Fruit fly (Drosophila melanogaster) whole organism, embryonic: Measurements from ENCODE around the gene CG15878.

Source experiments
- B-H1 ChIP-seq: fragments of 200-800 bp; sonication (Bioruptor generic); IDR thresholded peaks from 3 replicates; pipeline ENCODE4 v1.3.6; 2022; ENCODE audit warnings: missing biosample characterization, missing genetic modification characterization
- Bdp1 ChIP-seq: fragments of 200-800 bp; sonication (Bioruptor generic); optimal IDR thresholded peaks from 3 replicates; lab custom pipeline; 2016; ENCODE audit warnings: missing biosample characterization, missing genetic modification characterization
- Bteb2 ChIP-seq: fragments of 200-800 bp; sonication (Bioruptor generic); optimal IDR thresholded peaks from 2 replicates; lab custom pipeline; 2016; ENCODE audit warnings: missing biosample characterization, missing genetic modification characterization
- CG10431 ChIP-seq: fragments of 200-800 bp; sonication (Bioruptor generic); optimal IDR thresholded peaks from 3 replicates; lab custom pipeline; 2018; ENCODE audit warnings: missing biosample characterization, mild to moderate bottlenecking, missing genetic modification characterization
- CG12104 ChIP-seq: fragments of 200-800 bp; sonication (Bioruptor generic); optimal IDR thresholded peaks from 3 replicates; lab custom pipeline; 2016; ENCODE audit warnings: missing biosample characterization, missing genetic modification characterization
- CG12299 ChIP-seq: fragments of 200-800 bp; sonication (Bioruptor generic); optimal IDR thresholded peaks from 2 replicates; lab custom pipeline; 2018; ENCODE audit warnings: missing biosample characterization, mild to moderate bottlenecking, missing genetic modification characterization
- CG15269 ChIP-seq: fragments of 200-800 bp; sonication (Bioruptor generic); optimal IDR thresholded peaks from 2 replicates; lab custom pipeline; 2018; ENCODE audit warnings: missing biosample characterization, mild to moderate bottlenecking, missing genetic modification characterization, moderate library complexity
- CG18599 ChIP-seq: fragments of 200-800 bp; sonication (Bioruptor generic); optimal IDR thresholded peaks from 3 replicates; lab custom pipeline; 2017; ENCODE audit warnings: missing biosample characterization, missing genetic modification characterization, mild to moderate bottlenecking, moderate library complexity, missing genetic modification reagents
- CG2116 ChIP-seq: fragments of 200-800 bp; sonication (Bioruptor generic); optimal IDR thresholded peaks from 3 replicates; lab custom pipeline; 2018; ENCODE audit warnings: missing biosample characterization, mild to moderate bottlenecking, missing genetic modification characterization
- CG2678 ChIP-seq: fragments of 200-800 bp; sonication (Bioruptor generic); optimal IDR thresholded peaks from 3 replicates; lab custom pipeline; 2019; ENCODE audit warnings: missing biosample characterization, mild to moderate bottlenecking, missing genetic modification characterization, moderate library complexity
- CG2875 ChIP-seq: fragments of 200-800 bp; sonication (Bioruptor generic); optimal IDR thresholded peaks from 2 replicates; lab custom pipeline; 2017; ENCODE audit warnings: missing biosample characterization, mild to moderate bottlenecking, missing genetic modification characterization, missing genetic modification reagents
- CG30431 ChIP-seq: fragments of 200-800 bp; sonication (Bioruptor generic); optimal IDR thresholded peaks from 2 replicates; lab custom pipeline; 2017; ENCODE audit warnings: missing biosample characterization, missing genetic modification characterization
- CG3163 ChIP-seq: fragments of 200-800 bp; sonication (Bioruptor generic); optimal IDR thresholded peaks from 3 replicates; lab custom pipeline; 2016; ENCODE audit warnings: missing biosample characterization, missing genetic modification characterization
- CG33557 ChIP-seq: fragments of 200-800 bp; sonication (Bioruptor generic); optimal IDR thresholded peaks from 2 replicates; lab custom pipeline; 2019; ENCODE audit warnings: missing biosample characterization, mild to moderate bottlenecking, missing genetic modification characterization, moderate library complexity
- CG34376 ChIP-seq: fragments of 200-800 bp; sonication (Bioruptor generic); optimal IDR thresholded peaks from 2 replicates; lab custom pipeline; 2018; ENCODE audit warnings: missing biosample characterization, mild to moderate bottlenecking, missing genetic modification characterization
- CG4328 ChIP-seq: fragments of 200-800 bp; sonication (Bioruptor generic); optimal IDR thresholded peaks from 3 replicates; lab custom pipeline; 2017; ENCODE audit warnings: missing biosample characterization, missing genetic modification reagents, missing genetic modification characterization
- CG5953 ChIP-seq: fragments of 200-800 bp; sonication (Bioruptor generic); IDR thresholded peaks from 2 replicates; pipeline ENCODE4 v1.3.6; 2022; ENCODE audit warnings: missing biosample characterization, missing genetic modification characterization
- CG6689 ChIP-seq: fragments of 200-800 bp; sonication (Bioruptor generic); IDR thresholded peaks from 2 replicates; pipeline ENCODE4 v1.3.6; 2022; ENCODE audit warnings: missing biosample characterization, missing genetic modification characterization
- CG7786 ChIP-seq: fragments of 200-800 bp; sonication (Bioruptor generic); optimal IDR thresholded peaks from 2 replicates; lab custom pipeline; 2016; ENCODE audit warnings: missing biosample characterization, missing genetic modification characterization
- CoRest ChIP-seq: fragments of 200-800 bp; sonication (Bioruptor generic); optimal IDR thresholded peaks from 3 replicates; lab custom pipeline; 2018; ENCODE audit warnings: missing biosample characterization, mild to moderate bottlenecking, missing genetic modification characterization, moderate library complexity
- Dbx ChIP-seq: fragments of 200-800 bp; sonication (Bioruptor generic); IDR thresholded peaks from 3 replicates; pipeline ENCODE4 v1.3.6; 2022; ENCODE audit warnings: missing biosample characterization, missing genetic modification characterization
- Dek ChIP-seq: fragments of 200-800 bp; sonication (Bioruptor generic); optimal IDR thresholded peaks from 3 replicates; lab custom pipeline; 2019; ENCODE audit warnings: missing biosample characterization, mild to moderate bottlenecking, missing genetic modification characterization, moderate library complexity
- Fer1 ChIP-seq: fragments of 200-800 bp; sonication (Bioruptor generic); optimal IDR thresholded peaks from 2 replicates; lab custom pipeline; 2017; ENCODE audit warnings: missing biosample characterization, mild to moderate bottlenecking, missing genetic modification characterization
- H15 ChIP-seq: fragments of 200-800 bp; sonication (Bioruptor generic); IDR thresholded peaks from 3 replicates; pipeline ENCODE4 v1.3.6; 2022; ENCODE audit warnings: missing biosample characterization, missing genetic modification characterization
- Lpt ChIP-seq: fragments of >200 bp; optimal IDR thresholded peaks from 2 replicates; lab custom pipeline; 2018; ENCODE audit warnings: missing biosample characterization, missing genetic modification characterization
- MTF-1 ChIP-seq: fragments of 200-800 bp; sonication (Bioruptor generic); optimal IDR thresholded peaks from 2 replicates; lab custom pipeline; 2018; ENCODE audit warnings: missing biosample characterization, mild to moderate bottlenecking, missing genetic modification characterization, borderline replicate concordance
- Max ChIP-seq: fragments of 200-800 bp; sonication (Bioruptor generic); optimal IDR thresholded peaks from 2 replicates; lab custom pipeline; 2016; ENCODE audit warnings: missing biosample characterization, mild to moderate bottlenecking, missing genetic modification characterization
- Mrtf ChIP-seq: fragments of 200-800 bp; sonication (Bioruptor generic); IDR thresholded peaks from 3 replicates; pipeline ENCODE4 v1.3.6; 2022; ENCODE audit warnings: missing biosample characterization, missing genetic modification characterization
- Nf-YA ChIP-seq: fragments of 200-800 bp; sonication (Bioruptor generic); IDR thresholded peaks from 2 replicates; pipeline ENCODE4 v1.3.6; 2022; ENCODE audit warnings: missing biosample characterization, missing genetic modification characterization
- Nf-YC ChIP-seq: fragments of 200-800 bp; optimal IDR thresholded peaks from 3 replicates; lab custom pipeline; 2019; ENCODE audit warnings: missing biosample characterization, mild to moderate bottlenecking, missing genetic modification characterization, moderate library complexity
- NfI ChIP-seq: fragments of 200-800 bp; sonication (Bioruptor generic); optimal IDR thresholded peaks from 3 replicates; lab custom pipeline; 2018; ENCODE audit warnings: missing biosample characterization, mild to moderate bottlenecking, missing genetic modification characterization, moderate library complexity
- Ptx1 ChIP-seq: fragments of 200-800 bp; sonication (Bioruptor generic); IDR thresholded peaks from 2 replicates; pipeline ENCODE4 v1.3.6; 2022; ENCODE audit warnings: missing biosample characterization, missing genetic modification characterization
- Sry-δ ChIP-seq: fragments of 200-800 bp; sonication (Bioruptor generic); optimal IDR thresholded peaks from 2 replicates; lab custom pipeline; 2016; ENCODE audit warnings: missing biosample characterization, missing genetic modification characterization
- Xrp1 ChIP-seq: fragments of 200-800 bp; sonication (Bioruptor generic); IDR thresholded peaks from 2 replicates; pipeline ENCODE4 v1.3.6; 2022; ENCODE audit warnings: missing biosample characterization, missing genetic modification characterization
- exex ChIP-seq: fragments of 200-800 bp; sonication (Bioruptor generic); optimal IDR thresholded peaks from 4 replicates; lab custom pipeline; 2018; ENCODE audit warnings: missing biosample characterization, mild to moderate bottlenecking, missing genetic modification characterization, moderate library complexity
- fd102C ChIP-seq: fragments of 200-800 bp; sonication (Bioruptor generic); optimal IDR thresholded peaks from 2 replicates; lab custom pipeline; 2018; ENCODE audit warnings: missing biosample characterization, mild to moderate bottlenecking, missing genetic modification characterization, moderate library complexity
- fd3F ChIP-seq: fragments of 200-800 bp; sonication (Bioruptor generic); optimal IDR thresholded peaks from 2 replicates; lab custom pipeline; 2018; ENCODE audit warnings: missing biosample characterization, mild to moderate bottlenecking, missing genetic modification characterization, moderate library complexity
- fd64A ChIP-seq: fragments of 200-800 bp; sonication (Bioruptor generic); optimal IDR thresholded peaks from 3 replicates; lab custom pipeline; 2018; ENCODE audit warnings: missing biosample characterization, mild to moderate bottlenecking, missing genetic modification characterization
- kay ChIP-seq: fragments of 200-800 bp; sonication (Bioruptor generic); optimal IDR thresholded peaks from 2 replicates; lab custom pipeline; 2016; ENCODE audit warnings: missing biosample characterization, missing genetic modification characterization
- nmo ChIP-seq: fragments of 200-800 bp; sonication (Bioruptor generic); optimal IDR thresholded peaks from 2 replicates; lab custom pipeline; 2018; ENCODE audit warnings: missing biosample characterization, mild to moderate bottlenecking, missing genetic modification characterization, moderate library complexity
- pita ChIP-seq: fragments of 200-800 bp; sonication (Bioruptor generic); optimal IDR thresholded peaks from 2 replicates; lab custom pipeline; 2017; ENCODE audit warnings: missing biosample characterization, mild to moderate bottlenecking, missing genetic modification characterization
- sd ChIP-seq: fragments of 200-800 bp; sonication (Bioruptor generic); optimal IDR thresholded peaks from 3 replicates; lab custom pipeline; 2018; ENCODE audit warnings: missing biosample characterization, mild to moderate bottlenecking, missing genetic modification characterization, moderate library complexity
- sisA ChIP-seq: fragments of 200-800 bp; sonication (Bioruptor generic); IDR thresholded peaks from 2 replicates; pipeline ENCODE4 v1.3.6; 2022; ENCODE audit warnings: missing biosample characterization, missing genetic modification characterization
- slp2 ChIP-seq: fragments of 200-800 bp; sonication (Bioruptor generic); optimal IDR thresholded peaks from 2 replicates; lab custom pipeline; 2016; ENCODE audit warnings: missing biosample characterization, missing genetic modification characterization
- sug ChIP-seq: fragments of 200-800 bp; optimal IDR thresholded peaks from 2 replicates; lab custom pipeline; 2019; ENCODE audit warnings: missing biosample characterization, mild to moderate bottlenecking, missing genetic modification characterization, moderate library complexity
- tup ChIP-seq: fragments of 200-800 bp; sonication (Bioruptor generic); optimal IDR thresholded peaks from 2 replicates; lab custom pipeline; 2016; ENCODE audit warnings: missing biosample characterization, mild to moderate bottlenecking, missing genetic modification characterization, moderate library complexity
- vnd ChIP-seq: fragments of 200-800 bp; sonication (Bioruptor generic); IDR thresholded peaks from 3 replicates; pipeline ENCODE4 v1.3.6; 2022; ENCODE audit warnings: missing biosample characterization, missing genetic modification characterization; ENCODE audit not compliant: partially characterized antibody
- zen ChIP-seq: fragments of 200-800 bp; sonication (Bioruptor generic); optimal IDR thresholded peaks from 3 replicates; lab custom pipeline; 2018; ENCODE audit warnings: missing biosample characterization, mild to moderate bottlenecking, missing genetic modification characterization, moderate library complexity

The CG15878 gene

DNA sequence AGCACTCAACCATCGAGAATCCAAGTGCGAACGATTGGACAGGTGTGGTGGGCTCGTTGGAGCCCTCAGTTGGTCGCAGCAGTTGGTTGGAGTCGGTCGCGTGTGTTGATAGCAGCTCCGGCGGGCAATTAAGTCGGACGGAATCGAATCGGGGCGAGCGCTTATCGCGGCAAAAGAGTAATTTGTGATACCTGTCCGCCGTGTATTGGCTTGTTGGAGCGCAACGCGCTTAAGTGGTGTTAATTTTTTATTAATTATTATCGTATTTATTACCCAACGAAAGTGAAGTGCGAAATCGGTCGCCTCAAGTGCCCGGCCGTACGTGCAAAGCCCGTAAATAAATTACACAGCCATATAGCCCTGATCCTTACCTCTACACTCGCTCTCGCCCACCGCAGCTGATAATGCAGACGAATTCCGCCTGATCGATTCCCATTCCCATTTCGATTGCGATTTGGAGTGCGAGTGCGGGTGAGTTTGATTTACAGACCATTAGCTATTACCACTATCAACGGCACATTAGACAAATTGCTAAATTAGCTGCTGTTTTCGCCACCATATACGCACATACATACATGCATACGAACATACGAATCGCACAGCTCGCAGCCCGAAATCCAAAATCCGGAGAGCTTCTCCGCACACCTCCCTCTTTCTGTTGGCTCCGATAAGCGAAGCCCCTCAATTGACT, 25.4 kb upstream of the CG15878 start, which contains the start of gene ACXD (continued):
- TF ChIP-seq vnd (GFP tag; lab: Robert Waterston, UW): peak; percentile 44; the same call in 1 of the 3 replicates
- peak; percentile 95 for TF ChIP-seq exex (tag; lab: Kevin White, UChicago)
- TF ChIP-seq NfI (GFP tag; lab: Kevin White, UChicago): no peak
- peak; percentile 47 for TF ChIP-seq sug (tag; lab: Kevin White, UChicago)
- TF ChIP-seq Ptx1 (GFP tag; lab: Robert Waterston, UW): no peak
- TF ChIP-seq CG34376 (GFP tag; lab: Kevin White, UChicago): peak; percentile 66

DNA sequence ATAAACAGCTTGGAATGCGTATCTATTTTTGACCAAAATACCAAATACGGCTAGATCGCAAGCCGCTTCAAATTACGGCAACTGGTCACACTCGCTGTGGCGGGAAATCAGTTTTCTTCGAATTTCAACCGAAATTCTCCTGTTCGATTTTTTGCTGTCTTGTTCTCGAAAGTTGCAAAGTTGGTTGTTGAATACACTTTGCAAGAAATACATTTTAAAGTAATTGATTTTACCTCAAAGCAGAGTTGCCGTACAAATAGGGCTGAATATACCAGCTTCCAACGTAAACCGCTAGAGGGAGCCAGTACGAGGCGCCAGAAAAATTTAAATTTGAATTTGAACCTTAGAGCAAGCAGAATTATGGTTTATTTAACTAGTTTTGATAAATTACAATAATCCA, 24.7 kb upstream of the CG15878 start, which contains the start of gene CG9018:
Gene CG9018 (minus strand): TSS at position 43 of the 400 bp plus-strand sequence.
- TF ChIP-seq Fer1: no peak
- peak; percentile 12 for TF ChIP-seq Dek (tag; lab: Kevin White, UChicago)
- no peak for TF ChIP-seq Dbx (GFP tag; lab: Robert Waterston, UW)
- TF ChIP-seq fd64A: no peak
- no peak for TF ChIP-seq Bdp1
- no peak for TF ChIP-seq CG10431 (GFP tag; lab: Kevin White, UChicago)
- no peak for TF ChIP-seq CG7786
- TF ChIP-seq sd: peak; percentile 97
- TF ChIP-seq CoRest: peak; percentile 56
- TF ChIP-seq B-H1 (GFP tag; lab: Robert Waterston, UW): no peak
- TF ChIP-seq Nf-YC: no peak
- TF ChIP-seq zen (tag; lab: Kevin White, UChicago): peak; percentile 20
- peak; percentile 72 for TF ChIP-seq nmo (GFP tag; lab: Kevin White, UChicago)
- no peak for TF ChIP-seq Mrtf (GFP tag; lab: Robert Waterston, UW)
- TF ChIP-seq CG2875 (GFP tag; lab: Kevin White, UChicago): no peak
- TF ChIP-seq Sry-δ (GFP tag; lab: Kevin White, UChicago): peak; percentile 56
- no peak for TF ChIP-seq sisA (GFP tag; lab: Robert Waterston, UW)
- TF ChIP-seq fd3F (GFP tag; lab: Kevin White, UChicago): no peak
- no peak for TF ChIP-seq Nf-YA
- no peak for TF ChIP-seq CG6689 (GFP tag; lab: Robert Waterston, UW)
- peak; percentile 30 for TF ChIP-seq pita (GFP tag; lab: Kevin White, UChicago)
- no peak for TF ChIP-seq CG4328 (GFP tag; lab: Kevin White, UChicago)
- TF ChIP-seq CG2678 (tag; lab: Kevin White, UChicago): no peak
- no peak for TF ChIP-seq CG12104 (GFP tag; lab: Kevin White, UChicago)
- TF ChIP-seq slp2 (GFP tag; lab: Kevin White, UChicago): no peak
- no peak for TF ChIP-seq tup (GFP tag; lab: Kevin White, UChicago)
- TF ChIP-seq Lpt (GFP tag; lab: Kevin White, UChicago): no peak
- TF ChIP-seq CG18599 (GFP tag; lab: Kevin White, UChicago): no peak
- TF ChIP-seq CG5953 (GFP tag; lab: Robert Waterston, UW): no peak
- no peak for TF ChIP-seq CG12299
- TF ChIP-seq CG15269: no peak
- no peak for TF ChIP-seq kay (GFP tag; lab: Kevin White, UChicago)
- no peak for TF ChIP-seq CG3163 (GFP tag; lab: Kevin White, UChicago)
- TF ChIP-seq CG2116 (GFP tag; lab: Kevin White, UChicago): peak; percentile 68
- no peak for TF ChIP-seq CG30431 (GFP tag; lab: Kevin White, UChicago)
- no peak for TF ChIP-seq CG33557 (GFP tag; lab: Kevin White, UChicago)
- TF ChIP-seq Bteb2 (GFP tag; lab: Kevin White, UChicago): no peak
- TF ChIP-seq Xrp1 (GFP tag; lab: Robert Waterston, UW): no peak
- no peak for TF ChIP-seq fd102C (GFP tag; lab: Kevin White, UChicago)
- TF ChIP-seq H15 (GFP tag; lab: Robert Waterston, UW): no peak
- TF ChIP-seq MTF-1 (GFP tag; lab: Kevin White, UChicago): no peak
- no peak for TF ChIP-seq Max
